Fruit fly (Drosophila melanogaster) whole organism, embryonic: ENCODE results near the gene CG13989.

Experiments used
- Abd-B ChIP-seq: fragments of 200-800 bp; sonication (Bioruptor generic); optimal IDR thresholded peaks from 2 replicates; lab custom pipeline; 2018; ENCODE audit warnings: missing biosample characterization, mild to moderate bottlenecking, missing genetic modification characterization, moderate library complexity
- CG10209 ChIP-seq: fragments of 200-800 bp; sonication (Bioruptor generic); optimal IDR thresholded peaks from 3 replicates; lab custom pipeline; 2017; ENCODE audit warnings: missing biosample characterization, mild to moderate bottlenecking, missing genetic modification characterization, missing genetic modification reagents
- CG1024 ChIP-seq: fragments of 200-800 bp; sonication (Bioruptor generic); IDR thresholded peaks from 2 replicates; pipeline ENCODE4 v1.3.6; 2022; ENCODE audit warnings: missing biosample characterization, missing genetic modification characterization
- CG10959 ChIP-seq: fragments of 200-800 bp; sonication (Bioruptor generic); IDR thresholded peaks from 2 replicates; pipeline ENCODE4 v1.3.6; 2022; ENCODE audit warnings: missing biosample characterization, missing genetic modification characterization
- CG12391 ChIP-seq: fragments of 200-800 bp; sonication (Bioruptor generic); optimal IDR thresholded peaks from 3 replicates; lab custom pipeline; 2018; ENCODE audit warnings: missing biosample characterization, mild to moderate bottlenecking, missing genetic modification characterization, moderate library complexity
- CG13424 ChIP-seq: fragments of 200-800 bp; sonication (Bioruptor generic); optimal IDR thresholded peaks from 2 replicates; lab custom pipeline; 2019; ENCODE audit warnings: missing biosample characterization, mild to moderate bottlenecking, missing genetic modification characterization, moderate library complexity
- CG14441 ChIP-seq: fragments of 200-800 bp; sonication (Bioruptor generic); IDR thresholded peaks from 2 replicates; pipeline ENCODE4 v1.3.6; 2022; ENCODE audit warnings: missing biosample characterization, missing genetic modification characterization
- CG15601 ChIP-seq: fragments of 200-800 bp; sonication (Bioruptor generic); optimal IDR thresholded peaks from 3 replicates; lab custom pipeline; 2019; ENCODE audit warnings: missing biosample characterization, mild to moderate bottlenecking, missing genetic modification characterization, moderate library complexity
- CG16813 ChIP-seq: fragments of 200-800 bp; sonication (Bioruptor generic); IDR thresholded peaks from 3 replicates; pipeline ENCODE4 v1.3.6; 2022; ENCODE audit warnings: missing biosample characterization, missing genetic modification characterization; ENCODE audit not compliant: partially characterized antibody
- CG16815 ChIP-seq: fragments of 200-800 bp; sonication (Bioruptor generic); optimal IDR thresholded peaks from 3 replicates; lab custom pipeline; 2017; ENCODE audit warnings: missing biosample characterization, mild to moderate bottlenecking, missing genetic modification characterization
- CG18476 ChIP-seq: fragments of 200-800 bp; sonication (Bioruptor generic); optimal IDR thresholded peaks from 2 replicates; lab custom pipeline; 2016; ENCODE audit warnings: missing biosample characterization, mild to moderate bottlenecking, missing genetic modification characterization
- CG2678 ChIP-seq: fragments of 200-800 bp; sonication (Bioruptor generic); optimal IDR thresholded peaks from 3 replicates; lab custom pipeline; 2019; ENCODE audit warnings: missing biosample characterization, mild to moderate bottlenecking, missing genetic modification characterization, moderate library complexity
- CG30403 ChIP-seq: fragments of 200-800 bp; sonication (Bioruptor generic); optimal IDR thresholded peaks from 3 replicates; lab custom pipeline; 2016; ENCODE audit warnings: missing biosample characterization, missing genetic modification characterization
- CG3065 ChIP-seq: fragments of 200-800 bp; sonication (Bioruptor generic); optimal IDR thresholded peaks from 2 replicates; lab custom pipeline; 2016; ENCODE audit warnings: missing biosample characterization, missing genetic modification characterization
- CG33557 ChIP-seq: fragments of 200-800 bp; sonication (Bioruptor generic); optimal IDR thresholded peaks from 2 replicates; lab custom pipeline; 2019; ENCODE audit warnings: missing biosample characterization, mild to moderate bottlenecking, missing genetic modification characterization, moderate library complexity
- CG4328 ChIP-seq: fragments of 200-800 bp; sonication (Bioruptor generic); optimal IDR thresholded peaks from 3 replicates; lab custom pipeline; 2017; ENCODE audit warnings: missing biosample characterization, missing genetic modification reagents, missing genetic modification characterization
- CG43689 ChIP-seq: fragments of 200-800 bp; sonication (Bioruptor generic); IDR thresholded peaks from 2 replicates; pipeline ENCODE4 v1.3.6; 2022; ENCODE audit warnings: missing biosample characterization, missing genetic modification characterization
- CG6254 ChIP-seq: fragments of 200-800 bp; sonication (Bioruptor generic); optimal IDR thresholded peaks from 3 replicates; lab custom pipeline; 2017; ENCODE audit warnings: mild to moderate bottlenecking, missing biosample characterization, missing genetic modification reagents, missing genetic modification characterization
- CG7372 ChIP-seq: fragments of 200-800 bp; sonication (Bioruptor generic); IDR thresholded peaks from 2 replicates; pipeline ENCODE4 v1.3.6; 2022; ENCODE audit warnings: missing biosample characterization, missing genetic modification characterization
- CG7786 ChIP-seq: fragments of 200-800 bp; sonication (Bioruptor generic); optimal IDR thresholded peaks from 2 replicates; lab custom pipeline; 2016; ENCODE audit warnings: missing biosample characterization, missing genetic modification characterization
- CG7928 ChIP-seq: fragments of 200-800 bp; sonication (Bioruptor generic); optimal IDR thresholded peaks from 2 replicates; lab custom pipeline; 2017; ENCODE audit warnings: missing biosample characterization, mild to moderate bottlenecking, missing genetic modification characterization
- CG8478 ChIP-seq: fragments of >200 bp; optimal IDR thresholded peaks from 2 replicates; lab custom pipeline; 2018
- CG8944 ChIP-seq: fragments of 200-800 bp; sonication (Bioruptor generic); optimal IDR thresholded peaks from 3 replicates; lab custom pipeline; 2016; ENCODE audit warnings: missing biosample characterization, missing genetic modification characterization
- CG9932 ChIP-seq: fragments of 200-800 bp; sonication (Bioruptor generic); IDR thresholded peaks from 2 replicates; pipeline ENCODE4 v1.3.6; 2022; ENCODE audit warnings: missing biosample characterization, missing genetic modification characterization
- Eip74EF ChIP-seq, 2 experiments: fragments of 200-800 bp in 1 of 2; fragments of >200 bp in 1 of 2; sonication (Bioruptor generic) in 1 of 2; optimal IDR thresholded peaks; 2 replicates each; lab custom pipeline; 2017 to 2019; ENCODE audit warnings: missing biosample characterization in 2 of 2, missing genetic modification characterization in 2 of 2, mild to moderate bottlenecking in 1 of 2, moderate library complexity in 1 of 2
- Ets65A ChIP-seq: fragments of 200-800 bp; sonication (Bioruptor generic); peaks from one replicate; lab custom pipeline; 2016; ENCODE audit warnings: missing biosample characterization, missing genetic modification characterization
- HLH3B ChIP-seq: fragments of 200-800 bp; sonication (Bioruptor generic); IDR thresholded peaks from 2 replicates; pipeline ENCODE4 v1.3.6; 2022; ENCODE audit warnings: missing biosample characterization, missing genetic modification characterization
- Meics ChIP-seq: fragments of 200-800 bp; sonication (Bioruptor generic); optimal IDR thresholded peaks from 2 replicates; lab custom pipeline; 2017; ENCODE audit warnings: missing biosample characterization, mild to moderate bottlenecking, missing genetic modification characterization
- Nf-YC ChIP-seq: fragments of 200-800 bp; optimal IDR thresholded peaks from 3 replicates; lab custom pipeline; 2019; ENCODE audit warnings: missing biosample characterization, mild to moderate bottlenecking, missing genetic modification characterization, moderate library complexity
- Pdp1 ChIP-seq, 2 experiments: fragments of 200-800 bp; sonication (Bioruptor generic); optimal IDR thresholded peaks; 3 replicates each; lab custom pipeline; 2016; ENCODE audit warnings: missing biosample characterization in 2 of 2, missing genetic modification characterization in 2 of 2, mild to moderate bottlenecking in 1 of 2, moderate library complexity in 1 of 2
- Ptx1 ChIP-seq: fragments of 200-800 bp; sonication (Bioruptor generic); IDR thresholded peaks from 2 replicates; pipeline ENCODE4 v1.3.6; 2022; ENCODE audit warnings: missing biosample characterization, missing genetic modification characterization
- Rx ChIP-seq: fragments of 200-800 bp; sonication (Bioruptor generic); IDR thresholded peaks from 2 replicates; pipeline ENCODE4 v1.3.6; 2022; ENCODE audit warnings: missing biosample characterization, missing genetic modification characterization
- bcd ChIP-seq: fragments of 200-800 bp; sonication (Bioruptor generic); optimal IDR thresholded peaks from 2 replicates; lab custom pipeline; 2017; ENCODE audit warnings: missing biosample characterization, mild to moderate bottlenecking, missing genetic modification characterization
- bigmax ChIP-seq: fragments of 200-800 bp; sonication (Bioruptor generic); optimal IDR thresholded peaks from 2 replicates; lab custom pipeline; 2018; ENCODE audit warnings: missing biosample characterization, mild to moderate bottlenecking, missing genetic modification characterization
- chm ChIP-seq: fragments of 200-800 bp; sonication (Bioruptor generic); IDR thresholded peaks from 2 replicates; pipeline ENCODE4 v1.3.6; 2022; ENCODE audit warnings: missing biosample characterization, missing genetic modification characterization
- dati ChIP-seq: fragments of 200-800 bp; sonication (Bioruptor generic); IDR thresholded peaks from 2 replicates; pipeline ENCODE4 v1.3.6; 2022; ENCODE audit warnings: missing biosample characterization, missing genetic modification characterization
- dysf ChIP-seq: fragments of 200-800 bp; sonication (Bioruptor generic); IDR thresholded peaks from 3 replicates; pipeline ENCODE4 v1.3.6; 2022; ENCODE audit warnings: missing biosample characterization, missing genetic modification characterization
- ems ChIP-seq: fragments of 200-800 bp; sonication (Bioruptor generic); optimal IDR thresholded peaks from 3 replicates; lab custom pipeline; 2016; ENCODE audit warnings: missing biosample characterization, missing genetic modification characterization
- gcm ChIP-seq: fragments of 200-800 bp; sonication (Bioruptor generic); optimal IDR thresholded peaks from 2 replicates; lab custom pipeline; 2019; ENCODE audit warnings: missing biosample characterization, mild to moderate bottlenecking, missing genetic modification characterization, moderate library complexity
- grau ChIP-seq: fragments of 200-800 bp; optimal IDR thresholded peaks from 3 replicates; lab custom pipeline; 2019; ENCODE audit warnings: missing biosample characterization, mild to moderate bottlenecking, missing genetic modification characterization, moderate library complexity
- gro ChIP-seq: fragments of 200-800 bp; sonication (Bioruptor generic); optimal IDR thresholded peaks from 2 replicates; lab custom pipeline; 2016; ENCODE audit warnings: missing biosample characterization, missing genetic modification characterization
- jing ChIP-seq: fragments of 200-800 bp; sonication (Bioruptor generic); optimal IDR thresholded peaks from 2 replicates; lab custom pipeline; 2018; ENCODE audit warnings: missing biosample characterization, mild to moderate bottlenecking, missing genetic modification characterization
- ken ChIP-seq: fragments of 200-800 bp; sonication (Bioruptor generic); IDR thresholded peaks from 3 replicates; pipeline ENCODE4 v1.3.6; 2022; ENCODE audit warnings: missing biosample characterization, missing genetic modification characterization
- mld ChIP-seq: fragments of 200-800 bp; sonication (Bioruptor generic); IDR thresholded peaks from 3 replicates; pipeline ENCODE4 v1.3.6; 2022; ENCODE audit warnings: missing biosample characterization, missing genetic modification characterization; ENCODE audit not compliant: partially characterized antibody
- p53 ChIP-seq: fragments of 200-800 bp; sonication (Bioruptor generic); optimal IDR thresholded peaks from 2 replicates; lab custom pipeline; 2016; ENCODE audit warnings: missing biosample characterization, missing genetic modification characterization
- pfk ChIP-seq: fragments of 200-800 bp; sonication (Bioruptor generic); optimal IDR thresholded peaks from 2 replicates; lab custom pipeline; 2018; ENCODE audit warnings: missing biosample characterization, mild to moderate bottlenecking, missing genetic modification characterization, moderate library complexity
- psq ChIP-seq: fragments of 200-800 bp; sonication (Bioruptor generic); optimal IDR thresholded peaks from 2 replicates; lab custom pipeline; 2017; ENCODE audit warnings: missing biosample characterization, missing genetic modification characterization
- sens-2 ChIP-seq: fragments of 200-800 bp; sonication (Bioruptor generic); IDR thresholded peaks from 2 replicates; pipeline ENCODE4 v1.3.6; 2022; ENCODE audit warnings: missing biosample characterization, missing genetic modification characterization
- tna ChIP-seq: fragments of 200-800 bp; sonication (Bioruptor generic); IDR thresholded peaks from 2 replicates; pipeline ENCODE4 v1.3.6; 2022; ENCODE audit warnings: missing biosample characterization, missing genetic modification characterization; ENCODE audit not compliant: partially characterized antibody
- vnd ChIP-seq: fragments of 200-800 bp; sonication (Bioruptor generic); IDR thresholded peaks from 3 replicates; pipeline ENCODE4 v1.3.6; 2022; ENCODE audit warnings: missing biosample characterization, missing genetic modification characterization; ENCODE audit not compliant: partially characterized antibody
- zfh2 ChIP-seq: fragments of 200-800 bp; sonication (Bioruptor generic); optimal IDR thresholded peaks from 2 replicates; lab custom pipeline; 2016; ENCODE audit warnings: missing biosample characterization, missing genetic modification characterization

The CG13989 gene

DNA sequence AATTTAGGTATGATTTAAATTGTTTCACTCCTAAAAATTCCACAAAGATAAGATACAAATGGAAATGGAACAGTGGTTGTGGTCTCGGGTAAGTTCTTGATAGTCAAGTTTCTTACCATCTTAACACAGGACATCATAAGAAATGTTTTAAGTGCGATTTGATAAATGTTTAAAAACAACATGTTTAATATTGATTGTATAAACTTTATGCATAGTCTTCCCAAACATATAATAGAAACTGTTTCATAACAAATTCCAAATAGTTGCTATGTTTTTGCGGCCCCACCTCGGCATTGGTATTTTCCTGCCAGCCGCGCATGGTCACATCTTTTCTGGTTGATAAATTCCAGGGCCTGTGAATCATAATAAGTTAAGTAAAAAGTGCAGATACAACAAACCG is 35.4 kb upstream of the CG13989 start, which contains the start of gene Arpc4 (continued):
- TF ChIP-seq Abd-B (GFP tag; lab: Kevin White, UChicago) (peak; percentile 15), CG16815 (no peak), gcm (no peak), CG12391 (peak; percentile 75), chm (no peak), grau (tag; lab: Kevin White, UChicago) (no peak), CG30403 (GFP tag; lab: Kevin White, UChicago) (peak; percentile 70), dysf (GFP tag; lab: Robert Waterston, UW) (peak; percentile 83), vnd (GFP tag; lab: Robert Waterston, UW) (no peak), tna (GFP tag; lab: Robert Waterston, UW) (no peak), CG8478 (no peak), Pdp1 (GFP tag; optimal IDR thresholded peaks at IDR 0.05; lab: Kevin White, UChicago) (peak in 1 of 2 experiments; percentile 53), ken (GFP tag; lab: Robert Waterston, UW) (peak; percentile 85), CG7372 (peak; percentile 61), pfk (GFP tag; lab: Kevin White, UChicago) (peak; percentile 93), ems (peak; percentile 3), sens-2 (GFP tag; lab: Robert Waterston, UW) (no peak), Meics (no peak), CG7786 (peak; percentile 53), CG6254 (GFP tag; lab: Kevin White, UChicago) (no peak), Ets65A (GFP tag; lab: Kevin White, UChicago) (peak; percentile 90), bigmax (GFP tag; lab: Kevin White, UChicago) (no peak), dati (GFP tag; lab: Robert Waterston, UW) (no peak), CG10209 (GFP tag; lab: Kevin White, UChicago) (peak; percentile 48), gro (GFP tag; lab: Kevin White, UChicago) (no peak), Nf-YC (tag; lab: Kevin White, UChicago) (no peak), Eip74EF (GFP tag; optimal IDR thresholded peaks at IDR 0.05; lab: Kevin White, UChicago) (no peak), CG14441 (GFP tag; lab: Robert Waterston, UW) (no peak), bcd (GFP tag; lab: Kevin White, UChicago) (no peak), CG10959 (GFP tag; lab: Robert Waterston, UW) (no peak), CG1024 (peak; percentile 69), CG33557 (GFP tag; lab: Kevin White, UChicago) (no peak), CG9932 (GFP tag; lab: Robert Waterston, UW) (peak; percentile 79), CG16813 (GFP tag; lab: Robert Waterston, UW) (no peak), Ptx1 (GFP tag; lab: Robert Waterston, UW) (peak; percentile 80), CG15601 (tag; lab: Kevin White, UChicago) (peak; percentile 27), psq (GFP tag; lab: Kevin White, UChicago) (no peak), CG7928 (peak; percentile 71), CG2678 (tag; lab: Kevin White, UChicago) (no peak), zfh2 (GFP tag; lab: Kevin White, UChicago) (peak; percentile 61), CG13424 (tag; lab: Kevin White, UChicago) (peak; percentile 61), CG8944 (GFP tag; lab: Kevin White, UChicago) (peak; percentile 22), CG18476 (GFP tag; lab: Kevin White, UChicago) (no peak), Rx (GFP tag; lab: Robert Waterston, UW) (0 out of 2 replicates have a peak, but pooled peaks have one; percentile 30), mld (GFP tag; lab: Robert Waterston, UW) (no peak), p53 (GFP tag; lab: Kevin White, UChicago) (peak; percentile 10), jing (no peak), CG4328 (no peak), CG3065 (no peak), CG43689 (no peak), HLH3B (GFP tag; lab: Robert Waterston, UW) (peak; percentile 66)
